Worm (Caenorhabditis elegans): ENCODE data around the gene Y66D12A.19.

The Y66D12A.19 gene

DNA sequence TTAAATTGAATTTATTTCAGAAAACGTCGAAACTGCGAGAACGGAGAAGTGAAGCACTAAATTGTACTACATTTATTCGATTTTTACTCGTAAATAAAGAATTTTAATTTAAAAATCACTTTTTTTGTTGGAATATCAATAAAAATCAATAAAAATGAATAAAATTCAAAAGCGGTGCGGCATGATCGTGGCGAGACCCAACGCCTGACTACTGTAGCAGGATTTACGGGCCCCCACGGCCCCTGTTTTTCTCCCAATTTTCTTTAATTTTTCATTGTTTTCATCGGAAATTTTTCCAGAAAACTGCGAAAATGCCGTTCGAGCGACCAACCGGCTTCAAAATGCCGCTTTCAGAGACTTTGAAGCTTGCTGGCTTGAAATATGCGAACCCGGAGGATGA lies at the start of gene Y66D12A.19:
TSS of gene Y66D12A.19 (plus strand) at position 266 of the 400 bp plus-strand sequence.
- TF ChIP-seq nhr-237 (tag; optimal IDR thresholded peaks at IDR 0.05) (no peak), nhr-23 (tag; optimal IDR thresholded peaks at IDR 0.05) (no peak), elt-1 (tag; optimal IDR thresholded peaks at IDR 0.05) (no peak)

DNA sequence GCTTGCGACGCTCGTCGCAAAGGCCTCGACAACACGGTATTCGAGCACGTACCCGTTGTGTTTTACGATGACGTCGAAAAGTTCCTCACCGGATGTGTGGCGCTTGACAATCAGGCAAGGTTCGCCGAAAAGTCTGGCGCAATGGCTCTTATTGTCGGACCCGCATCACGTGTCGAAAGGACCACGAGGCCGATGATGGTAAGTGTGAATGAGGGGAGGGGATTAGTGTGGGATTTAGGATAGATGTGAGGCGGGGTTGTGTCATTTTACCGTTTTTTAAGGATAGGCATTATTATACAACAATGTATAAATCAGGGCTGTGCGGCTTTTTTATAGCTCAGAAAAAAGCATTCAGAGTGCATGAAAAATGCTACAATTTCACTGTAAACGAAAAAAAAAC lies 49.1 kb upstream of the Y66D12A.19 start:
- TF ChIP-seq ama-1 (optimal IDR thresholded peaks at IDR 0.05) (no peak), unc-39 (tag; optimal IDR thresholded peaks at IDR 0.05) (no peak), snpc-4 (tag; optimal IDR thresholded peaks at IDR 0.05) (no peak), Y55F3AM.14 (GFP tag; optimal IDR thresholded peaks at IDR 0.05) (no peak), elt-1 (tag; optimal IDR thresholded peaks at IDR 0.05) (no peak), skn-1 (tag; optimal IDR thresholded peaks at IDR 0.05) (no peak), nhr-129 (tag; optimal IDR thresholded peaks at IDR 0.05) (no peak), ZK546.5 (tag; optimal IDR thresholded peaks at IDR 0.05) (no peak), elt-3 (tag; optimal IDR thresholded peaks at IDR 0.05) (no peak), aly-2 (tag; optimal IDR thresholded peaks at IDR 0.05) (no peak), nhr-237 (tag; optimal IDR thresholded peaks at IDR 0.05) (no peak), sma-9 (GFP tag; optimal IDR thresholded peaks at IDR 0.05) (no peak), sma-9 (tag; optimal IDR thresholded peaks at IDR 0.05) (no peak), gmeb-1 (tag; optimal IDR thresholded peaks at IDR 0.05) (no peak), egl-27 (tag; optimal IDR thresholded peaks at IDR 0.05) (no peak), ceh-82 (tag; optimal IDR thresholded peaks at IDR 0.05) (no peak), unc-55 (GFP tag; optimal IDR thresholded peaks at IDR 0.05) (no peak), nhr-12 (tag; optimal IDR thresholded peaks at IDR 0.05) (no peak), lsy-2 (tag; optimal IDR thresholded peaks at IDR 0.05) (no peak), blmp-1 (tag; optimal IDR thresholded peaks at IDR 0.05; ENCODE audit: insufficient read depth) (no peak), mdl-1 (tag; optimal IDR thresholded peaks at IDR 0.05) (no peak)

DNA sequence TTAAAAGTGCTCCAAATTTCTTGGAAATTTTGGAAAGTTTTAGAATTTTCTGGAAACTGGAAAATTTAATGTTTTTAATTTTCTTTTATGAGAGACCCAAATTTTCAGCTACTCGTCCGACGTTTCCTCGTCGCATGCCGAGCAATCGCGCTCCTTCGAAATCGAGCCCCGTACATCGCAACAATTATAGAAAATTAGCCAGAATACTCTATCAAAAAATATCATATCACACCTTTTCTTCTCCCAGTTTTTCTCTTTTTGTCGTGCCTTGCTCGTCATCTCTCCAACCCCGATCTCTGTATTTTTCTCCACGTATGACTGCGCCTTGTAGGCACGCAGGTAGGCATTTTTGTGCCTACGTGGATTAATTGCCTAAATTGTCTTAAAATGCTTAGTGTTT lies 46.5 kb upstream of the Y66D12A.19 start:
- no peak for TF ChIP-seq Y55F3AM.14 (GFP tag; optimal IDR thresholded peaks at IDR 0.05)
- TF ChIP-seq crh-2 (tag; optimal IDR thresholded peaks at IDR 0.05) = no peak
- TF ChIP-seq snpc-4 (tag; optimal IDR thresholded peaks at IDR 0.05) = no peak
- TF ChIP-seq sem-4 (tag; optimal IDR thresholded peaks at IDR 0.05) = no peak
- no peak for TF ChIP-seq mab-5 (tag; optimal IDR thresholded peaks at IDR 0.05)
- no peak for TF ChIP-seq R02D3.7 (tag; optimal IDR thresholded peaks at IDR 0.05)
- no peak for TF ChIP-seq mdl-1 (tag; optimal IDR thresholded peaks at IDR 0.05)
- TF ChIP-seq blmp-1 (tag; optimal IDR thresholded peaks at IDR 0.05; ENCODE audit: insufficient read depth) = no peak
- no peak for TF ChIP-seq unc-39 (tag; optimal IDR thresholded peaks at IDR 0.05)
- no peak for TF ChIP-seq mbf-1 (tag; optimal IDR thresholded peaks at IDR 0.05)
- no peak for TF ChIP-seq lsy-2 (tag; optimal IDR thresholded peaks at IDR 0.05)
- TF ChIP-seq sma-3 (GFP tag; optimal IDR thresholded peaks at IDR 0.05) = no peak
- TF ChIP-seq nhr-21 (tag; optimal IDR thresholded peaks at IDR 0.05) = no peak

DNA sequence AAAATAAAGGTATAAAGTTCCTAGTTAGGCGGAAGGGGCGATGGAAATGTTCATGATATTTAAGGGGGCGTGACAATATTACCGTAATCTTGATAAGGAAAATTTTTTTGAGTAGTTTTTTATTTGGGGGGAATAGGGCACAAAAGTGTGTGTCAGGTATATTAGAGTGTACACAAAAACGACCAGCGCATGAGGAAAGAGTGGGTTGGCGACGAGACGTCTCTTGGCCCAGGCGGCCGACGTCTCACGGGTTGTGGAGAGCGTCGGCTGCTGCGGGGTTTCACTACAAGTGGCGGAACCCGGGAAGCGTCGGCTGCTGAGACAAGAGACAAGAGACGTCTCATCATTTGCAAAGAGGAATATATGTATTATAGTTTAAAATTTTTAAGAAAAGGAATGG lies 45.2 kb upstream of the Y66D12A.19 start:
- TF ChIP-seq lsy-2 (tag; optimal IDR thresholded peaks at IDR 0.05) (peak in 1 of 2 experiments; percentile 17), mdl-1 (tag; optimal IDR thresholded peaks at IDR 0.05) (peak in 1 of 2 experiments; percentile 20), sma-3 (GFP tag; optimal IDR thresholded peaks at IDR 0.05) (peak; percentile 70), unc-39 (tag; optimal IDR thresholded peaks at IDR 0.05) (no peak), nhr-21 (tag; optimal IDR thresholded peaks at IDR 0.05) (peak; percentile 29), fos-1 (tag; optimal IDR thresholded peaks at IDR 0.05) (peak; percentile 60), unc-62 (GFP tag; optimal IDR thresholded peaks at IDR 0.05) (no peak), ztf-1 (GFP tag; conservative IDR thresholded peaks at IDR 0.05) (no peak), lin-13 (GFP tag; optimal IDR thresholded peaks at IDR 0.05) (peak; percentile 95), unc-55 (GFP tag; optimal IDR thresholded peaks at IDR 0.05) (no peak), snpc-4 (tag; optimal IDR thresholded peaks at IDR 0.05) (peak; percentile 97), ceh-16 (tag; optimal IDR thresholded peaks at IDR 0.05) (peak; percentile 43), R02D3.7 (tag; optimal IDR thresholded peaks at IDR 0.05) (no peak), crh-2 (tag; optimal IDR thresholded peaks at IDR 0.05) (peak; percentile 70), sma-9 (GFP tag; optimal IDR thresholded peaks at IDR 0.05) (peak; percentile 32), sma-9 (tag; optimal IDR thresholded peaks at IDR 0.05) (no peak), F13H6.1 (tag; optimal IDR thresholded peaks at IDR 0.05) (peak; percentile 17)

DNA sequence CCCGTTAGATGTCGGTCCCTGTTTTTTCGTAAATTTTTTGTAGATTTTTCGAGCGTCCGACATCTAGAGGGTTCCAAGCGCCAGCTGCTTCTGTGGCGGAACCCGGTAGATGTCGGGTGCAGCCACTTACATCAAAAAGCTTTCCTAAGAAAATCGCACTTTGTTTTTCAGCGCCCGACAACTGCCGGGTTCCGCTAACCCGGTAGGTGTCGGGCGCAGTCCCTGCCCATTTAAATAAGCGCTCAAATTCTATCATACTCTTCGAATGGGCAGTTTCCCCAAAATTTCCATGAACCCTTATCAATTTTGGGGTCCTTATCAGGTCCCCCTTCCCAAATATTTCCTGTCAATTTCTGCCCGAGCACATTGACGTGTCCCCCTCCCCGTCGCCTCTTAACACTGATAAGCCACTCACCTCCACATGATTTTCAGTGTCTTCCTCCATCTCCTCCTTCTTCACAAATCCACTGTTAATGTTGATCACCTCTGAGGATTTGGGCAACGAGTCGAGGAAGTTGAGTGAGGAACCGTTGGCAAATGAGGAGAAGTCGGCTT lies 43.4 kb upstream of the Y66D12A.19 start:
- TF ChIP-seq unc-39 (tag; optimal IDR thresholded peaks at IDR 0.05) (no peak), crh-2 (tag; optimal IDR thresholded peaks at IDR 0.05) (peak; percentile 31), egl-27 (tag; optimal IDR thresholded peaks at IDR 0.05) (no peak), gmeb-1 (tag; optimal IDR thresholded peaks at IDR 0.05) (peak; percentile 17), ceh-82 (tag; optimal IDR thresholded peaks at IDR 0.05) (no peak)

All from whole organism, L2 larva.